In the genomic region with DNA sequence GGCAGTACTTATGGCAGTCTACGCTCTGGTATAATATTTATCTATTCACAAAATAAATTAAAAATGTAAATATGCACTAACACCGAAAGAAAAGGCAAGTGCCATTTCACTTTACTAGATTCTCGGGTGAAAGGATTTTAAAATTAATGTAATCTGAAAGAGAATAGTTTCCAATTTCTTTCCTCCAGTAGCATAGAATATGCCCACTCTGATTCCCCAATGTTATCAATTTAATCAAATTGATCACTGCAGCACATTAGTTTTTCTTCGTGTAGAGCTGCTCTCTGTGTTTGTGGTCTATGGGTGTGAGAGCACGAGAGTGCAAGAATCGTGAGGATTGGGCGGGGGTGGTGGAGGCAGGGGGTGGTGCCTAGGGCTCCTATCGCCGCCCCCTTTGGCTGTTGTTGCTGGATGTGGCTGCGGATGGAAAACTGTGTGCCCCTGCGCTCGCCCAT, we compare ENCODE assay signal across 1 fruit fly cellular context.
TF ChIP-seq lines count a peak whose summit lies in the region.

No protein-coding gene starts in this region.

TF ChIP-seq in whole organism, embryonic, 481 proteins besides CTCF, POLR2A, EP300 and RAD21 (continued from another document):
- TF ChIP-seq CG12659 (GFP tag; optimal IDR thresholded peaks at IDR 0.05; lab: Kevin White, UChicago) (peak; percentile 71), lbe (GFP tag; optimal IDR thresholded peaks at IDR 0.05; lab: Kevin White, UChicago) (peak; percentile 27), CG14014 (GFP tag; IDR thresholded peaks at IDR 0.05; lab: Robert Waterston, UW) (0 out of 2 replicates have a peak, but pooled peaks have one; percentile 29), nau (GFP tag; optimal IDR thresholded peaks at IDR 0.05; lab: Kevin White, UChicago) (peak; percentile 86), PHDP (tag; optimal IDR thresholded peaks at IDR 0.05; lab: Kevin White, UChicago) (peak; percentile 85), mld (GFP tag; IDR thresholded peaks at IDR 0.05; lab: Robert Waterston, UW; ENCODE audit: partially characterized antibody) (no peak), sug (tag; optimal IDR thresholded peaks at IDR 0.05; lab: Kevin White, UChicago) (peak; percentile 32)
